Fruit fly (Drosophila melanogaster) whole organism, pupa: ENCODE results near the gene CG7341.
A peak's percentile ranks its signal among the peaks of the same experiment; 100 is the strongest.

Source experiments
- CG9948 ChIP-seq: fragments of 200-800 bp; sonication (Bioruptor generic); optimal IDR thresholded peaks from 2 replicates; lab custom pipeline; 2018; ENCODE audit warnings: missing biosample characterization, mild to moderate bottlenecking, missing genetic modification characterization, moderate library complexity
- D1 ChIP-seq: fragments of 200-800 bp; sonication (Bioruptor generic); optimal IDR thresholded peaks from 2 replicates; lab custom pipeline; 2018; ENCODE audit warnings: missing biosample characterization, mild to moderate bottlenecking, missing genetic modification characterization, moderate library complexity
- EcR ChIP-seq: fragments of 200-800 bp; sonication (Bioruptor generic); optimal IDR thresholded peaks from 3 replicates; lab custom pipeline; 2019; ENCODE audit warnings: missing biosample characterization, missing genetic modification characterization, mild to moderate bottlenecking, moderate library complexity, missing genetic modification reagents
- Pif1B ChIP-seq: fragments of 200-800 bp; sonication (Bioruptor generic); optimal IDR thresholded peaks from 3 replicates; lab custom pipeline; 2016; ENCODE audit warnings: missing biosample characterization, missing genetic modification characterization
- Snoo ChIP-seq: fragments of 200-800 bp; sonication (Bioruptor generic); optimal IDR thresholded peaks from 3 replicates; lab custom pipeline; 2017; ENCODE audit warnings: missing biosample characterization, mild to moderate bottlenecking, missing genetic modification characterization, inconsistent platforms
- gl ChIP-seq: fragments of 200-800 bp; sonication (Bioruptor generic); optimal IDR thresholded peaks from 2 replicates; lab custom pipeline; 2018; ENCODE audit warnings: missing biosample characterization, mild to moderate bottlenecking, missing genetic modification characterization
- rn ChIP-seq: fragments of 200-800 bp; sonication (Bioruptor generic); IDR thresholded peaks from 2 replicates; pipeline ENCODE4 v1.3.6; 2022; ENCODE audit warnings: missing biosample characterization, missing genetic modification characterization

DNA sequence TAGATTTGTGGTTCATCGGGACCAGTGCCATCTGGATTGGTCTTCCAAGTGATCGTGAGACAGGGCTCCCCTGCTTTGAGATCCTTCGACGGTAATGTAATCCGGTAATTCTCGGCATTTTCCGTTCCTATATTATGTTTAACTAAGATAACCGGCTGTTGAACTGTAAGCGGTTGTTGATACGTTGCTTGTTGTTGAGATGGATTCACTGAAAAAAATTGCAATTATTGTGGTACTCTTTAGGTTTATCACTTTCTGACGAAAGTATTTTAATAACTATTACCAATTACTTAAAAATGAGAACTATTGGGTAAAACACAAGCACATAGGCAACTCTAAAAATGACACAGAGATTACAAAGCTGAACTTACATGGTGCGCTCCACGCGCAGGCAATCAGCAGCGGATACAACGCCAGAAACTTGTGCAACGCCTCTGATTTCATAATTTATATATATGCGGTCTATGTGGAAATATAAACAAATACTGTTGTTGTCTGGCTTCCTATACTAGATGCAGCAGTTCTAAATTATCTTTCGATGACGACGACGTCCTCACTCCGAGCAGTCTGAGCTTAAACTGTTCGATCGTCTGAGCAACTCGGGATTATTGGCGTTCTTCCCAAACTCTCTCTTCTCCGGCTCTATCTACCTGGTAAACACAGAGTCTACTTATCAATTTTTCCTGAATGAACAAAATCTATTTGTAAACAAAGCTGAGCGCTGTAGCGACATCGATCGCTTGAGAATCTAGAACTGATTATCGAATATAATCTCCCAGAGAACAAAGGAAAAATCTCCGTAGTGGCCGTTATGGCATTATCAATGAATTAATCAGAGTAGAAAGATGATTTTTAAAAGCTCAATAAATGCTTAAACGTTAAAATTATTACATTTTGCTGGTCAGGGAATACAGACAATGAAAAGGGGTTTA, 25.7 kb upstream of the CG7341 start, which contains the start of gene CG34253:
- TF ChIP-seq Snoo (tag; lab: Kevin White, UChicago) (no peak), Pif1B (no peak), EcR (peak; percentile 85), gl (no peak), CG9948 (tag; lab: Kevin White, UChicago) (no peak), D1 (tag; lab: Kevin White, UChicago) (no peak), rn (GFP tag; lab: Robert Waterston, UW) (no peak)
